Worm (Caenorhabditis elegans): ENCODE data around the gene irld-11.

ce11 chrV:1668216-1668615 lies 13.3 kb downstream of the irld-11 start, which contains the start of gene irld-42:
- no peak for TF ChIP-seq tbx-2 (tag; optimal IDR thresholded peaks at IDR 0.05)
- no peak for TF ChIP-seq zag-1 (tag; optimal IDR thresholded peaks at IDR 0.05)
- TF ChIP-seq tlp-1 (tag; optimal IDR thresholded peaks at IDR 0.05), result no peak
- no peak for TF ChIP-seq sox-4 (tag; optimal IDR thresholded peaks at IDR 0.05)
- no peak for TF ChIP-seq lsy-2 (tag; optimal IDR thresholded peaks at IDR 0.05)
- TF ChIP-seq nhr-71 (tag; optimal IDR thresholded peaks at IDR 0.05), result no peak
- TF ChIP-seq nhr-11 (tag; optimal IDR thresholded peaks at IDR 0.05), result no peak
- no peak for TF ChIP-seq fos-1 (tag; optimal IDR thresholded peaks at IDR 0.05)
- no peak for TF ChIP-seq C16A3.4 (tag; optimal IDR thresholded peaks at IDR 0.05)
- TF ChIP-seq nhr-28 (tag; optimal IDR thresholded peaks at IDR 0.05), result no peak
- TF ChIP-seq C04F5.9 (tag; optimal IDR thresholded peaks at IDR 0.05), result no peak
- TF ChIP-seq nhr-90 (tag; optimal IDR thresholded peaks at IDR 0.05; ENCODE audit: poor library complexity), result no peak

Measured in whole organism, L1 larva.